Worm (Caenorhabditis elegans) whole organism, L4 larva: ENCODE measurements around the gene F19G12.1.

Experiments used
- D1046.2 ChIP-seq: fragments of 200-800 bp; sonication (Bioruptor generic); IDR thresholded peaks from 2 replicates; pipeline ENCODE4 v1.3.6; 2022; ENCODE audit warnings: missing genetic modification characterization, missing compliant biosample characterization
- F10B5.3 ChIP-seq: sonication (generic microtip); optimal IDR thresholded peaks from 2 replicates; lab custom pipeline; 2016; ENCODE audit warnings: mild to moderate bottlenecking, missing genetic modification characterization, missing compliant biosample characterization
- F26F4.8 ChIP-seq: fragments of 200-800 bp; sonication (Bioruptor generic); conservative IDR thresholded peaks from 2 replicates; pipeline ENCODE4 v1.3.6; 2022; ENCODE audit warnings: missing genetic modification characterization, missing compliant biosample characterization
- F49E8.2 ChIP-seq: sonication (generic microtip); optimal IDR thresholded peaks from 2 replicates; lab custom pipeline; 2016; ENCODE audit warnings: missing compliant biosample characterization, mild to moderate bottlenecking, missing genetic modification characterization, borderline replicate concordance
- T26A8.4 ChIP-seq: fragments of 200-800 bp; sonication (Bioruptor generic); IDR thresholded peaks from 2 replicates; pipeline ENCODE4 v1.3.6; 2022; ENCODE audit warnings: missing genetic modification characterization, missing compliant biosample characterization
- Y105C5A.15 ChIP-seq: fragments of 200-800 bp; sonication (Bioruptor generic); IDR thresholded peaks from 2 replicates; pipeline ENCODE4 v1.3.6; 2022; ENCODE audit warnings: missing genetic modification characterization, missing compliant biosample characterization
- Y5F2A.4 ChIP-seq: fragments of 200-800 bp; sonication (Bioruptor generic); optimal IDR thresholded peaks from 2 replicates; lab custom pipeline; 2018; ENCODE audit warnings: mild to moderate bottlenecking, missing genetic modification characterization, missing compliant biosample characterization
- ZK546.5 ChIP-seq, 2 experiments: sonication (generic microtip); optimal IDR thresholded peaks; 2 replicates each; lab custom pipeline; 2017; ENCODE audit warnings: missing biosample characterization in 2 of 2, missing genetic modification characterization in 2 of 2
- aly-2 ChIP-seq: sonication (generic microtip); optimal IDR thresholded peaks from 2 replicates; lab custom pipeline; 2018; ENCODE audit warnings: missing biosample characterization, missing genetic modification characterization
- attf-4 ChIP-seq: sonication (generic microtip); optimal IDR thresholded peaks from 3 replicates; lab custom pipeline; 2017; ENCODE audit warnings: missing biosample characterization, missing genetic modification characterization
- ceh-20 ChIP-seq: fragments of 200-800 bp; sonication (Bioruptor generic); IDR thresholded peaks from 2 replicates; pipeline ENCODE4 v1.3.6; 2022; ENCODE audit warnings: missing genetic modification reagents, missing genetic modification characterization, missing compliant biosample characterization
- ceh-32 ChIP-seq: sonication (generic microtip); optimal IDR thresholded peaks from 2 replicates; lab custom pipeline; 2016; ENCODE audit warnings: mild to moderate bottlenecking, missing genetic modification characterization, missing compliant biosample characterization; ENCODE audit not compliant: poor library complexity
- daf-16 ChIP-seq, 3 experiments: sonication (generic microtip); optimal IDR thresholded peaks; 2 replicates each; lab custom pipeline; 2016 to 2017; ENCODE audit warnings: missing genetic modification characterization in 3 of 3, missing genetic modification reagents in 3 of 3, mild to moderate bottlenecking in 2 of 3, missing compliant biosample characterization in 2 of 3, missing biosample characterization in 1 of 3, moderate library complexity in 1 of 3
- daf-19 ChIP-seq: fragments of 200-800 bp; sonication (Bioruptor generic); conservative IDR thresholded peaks from 2 replicates; pipeline ENCODE4 v1.3.6; 2022; ENCODE audit warnings: missing genetic modification characterization, missing compliant biosample characterization
- dmd-6 ChIP-seq: fragments of 200-800 bp; sonication (Bioruptor generic); IDR thresholded peaks from 2 replicates; pipeline ENCODE4 v1.3.6; 2022; ENCODE audit warnings: missing genetic modification reagents, missing genetic modification characterization, missing compliant biosample characterization
- dmd-8 ChIP-seq: fragments of 200-800 bp; sonication (Bioruptor generic); IDR thresholded peaks from 2 replicates; pipeline ENCODE4 v1.3.6; 2022; ENCODE audit warnings: missing genetic modification characterization, missing compliant biosample characterization
- dpl-1 ChIP-seq: fragments of 150-350 bp; optimal IDR thresholded peaks from 2 replicates; lab custom pipeline; 2014; ENCODE audit warnings: missing biosample characterization, missing genetic modification reagents, missing genetic modification characterization
- dve-1 ChIP-seq: sonication (generic microtip); optimal IDR thresholded peaks from 2 replicates; lab custom pipeline; 2017; ENCODE audit warnings: antibody characterized with exemption, mild to moderate bottlenecking, missing genetic modification characterization, missing compliant biosample characterization; ENCODE audit not compliant: insufficient read depth
- egl-43 ChIP-seq: fragments of 200-800 bp; sonication (Bioruptor generic); IDR thresholded peaks from 2 replicates; pipeline ENCODE4 v1.3.6; 2022; ENCODE audit warnings: missing genetic modification reagents, missing genetic modification characterization, missing compliant biosample characterization
- gei-8 ChIP-seq: fragments of 200-800 bp; sonication (Bioruptor generic); optimal IDR thresholded peaks from 2 replicates; lab custom pipeline; 2018; ENCODE audit warnings: mild to moderate bottlenecking, missing genetic modification characterization, missing compliant biosample characterization
- hmg-1.1 ChIP-seq: fragments of 200-800 bp; sonication (Bioruptor generic); IDR thresholded peaks from 2 replicates; pipeline ENCODE4 v1.3.6; 2022; ENCODE audit warnings: missing genetic modification reagents, missing genetic modification characterization, missing compliant biosample characterization
- lin-1 ChIP-seq: fragments of 200-800 bp; sonication (Bioruptor generic); IDR thresholded peaks from 2 replicates; pipeline ENCODE4 v1.3.6; 2022; ENCODE audit warnings: missing genetic modification reagents, missing genetic modification characterization, missing compliant biosample characterization
- lin-13 ChIP-seq: fragments of 150-350 bp; optimal IDR thresholded peaks from 2 replicates; lab custom pipeline; 2014; ENCODE audit warnings: missing biosample characterization, missing genetic modification reagents, missing genetic modification characterization
- lin-15B ChIP-seq: fragments of 150-350 bp; sonication (generic microtip); optimal IDR thresholded peaks from 3 replicates; lab custom pipeline; 2014; ENCODE audit warnings: missing biosample characterization, missing genetic modification characterization
- lsy-2 ChIP-seq, 2 experiments: fragments of 150-350 bp in 1 of 2; sonication (generic microtip) in 1 of 2; optimal IDR thresholded peaks; 2 replicates each; lab custom pipeline; 2014 to 2017; ENCODE audit warnings: missing biosample characterization in 2 of 2, missing genetic modification characterization in 2 of 2
- mdl-1 ChIP-seq, 2 experiments: fragments of 150-350 bp in 1 of 2; sonication (generic microtip) in 1 of 2; optimal IDR thresholded peaks; 2 replicates each; lab custom pipeline; 2014 to 2017; ENCODE audit warnings: missing biosample characterization in 2 of 2, missing genetic modification characterization in 2 of 2
- mep-1 ChIP-seq: fragments of 150-350 bp; sonication (generic microtip); optimal IDR thresholded peaks from 3 replicates; lab custom pipeline; 2014; ENCODE audit warnings: missing biosample characterization, missing genetic modification characterization
- mxl-2 ChIP-seq: fragments of 200-800 bp; sonication (Bioruptor generic); conservative IDR thresholded peaks from 2 replicates; pipeline ENCODE4 v1.3.6; 2022; ENCODE audit warnings: missing genetic modification reagents, missing genetic modification characterization, missing compliant biosample characterization
- nhr-11 ChIP-seq: fragments of 150-350 bp; optimal IDR thresholded peaks from 2 replicates; lab custom pipeline; 2014; ENCODE audit warnings: missing biosample characterization, missing genetic modification characterization
- nhr-237 ChIP-seq: sonication (generic microtip); optimal IDR thresholded peaks from 2 replicates; lab custom pipeline; 2017; ENCODE audit warnings: missing biosample characterization, missing genetic modification characterization
- nhr-41 ChIP-seq: fragments of 200-800 bp; sonication (Bioruptor generic); IDR thresholded peaks from 2 replicates; pipeline ENCODE4 v1.3.6; 2022; ENCODE audit warnings: missing genetic modification reagents, missing genetic modification characterization, missing compliant biosample characterization
- nhr-6 ChIP-seq: fragments of 150-350 bp; optimal IDR thresholded peaks from 2 replicates; lab custom pipeline; 2014; ENCODE audit warnings: missing biosample characterization, missing genetic modification characterization
- nhr-76 ChIP-seq: fragments of 150-350 bp; optimal IDR thresholded peaks from 2 replicates; lab custom pipeline; 2014; ENCODE audit warnings: missing biosample characterization, missing genetic modification characterization
- pha-4 ChIP-seq, 2 experiments: fragments of 150-350 bp in 1 of 2; fragments of 200-800 bp in 1 of 2; sonication (Bioruptor generic) in 1 of 2; IDR thresholded peaks in 1 of 2; optimal IDR thresholded peaks in 1 of 2; 2 replicates each; pipeline versions ENCODE4 v1.3.6 to Lab custom; 2014 to 2022; ENCODE audit warnings: missing genetic modification characterization in 2 of 2, missing genetic modification reagents in 2 of 2, missing biosample characterization in 1 of 2, missing compliant biosample characterization in 1 of 2
- php-3 ChIP-seq: fragments of 200-800 bp; sonication (Bioruptor generic); IDR thresholded peaks from 2 replicates; pipeline ENCODE4 v1.3.6; 2022; ENCODE audit warnings: missing genetic modification reagents, missing genetic modification characterization, missing compliant biosample characterization
- saeg-2 ChIP-seq: fragments of 200-800 bp; sonication (Bioruptor generic); IDR thresholded peaks from 2 replicates; pipeline ENCODE4 v1.3.6; 2022; ENCODE audit warnings: missing genetic modification reagents, missing genetic modification characterization, missing compliant biosample characterization
- sdz-12 ChIP-seq: fragments of 200-800 bp; sonication (Bioruptor generic); optimal IDR thresholded peaks from 2 replicates; lab custom pipeline; 2018; ENCODE audit warnings: mild to moderate bottlenecking, missing genetic modification characterization, missing compliant biosample characterization
- set-16 ChIP-seq: fragments of 200-800 bp; sonication (Bioruptor generic); IDR thresholded peaks from 2 replicates; pipeline ENCODE4 v1.3.6; 2022; ENCODE audit warnings: missing genetic modification reagents, missing genetic modification characterization, missing compliant biosample characterization
- skn-1 ChIP-seq: fragments of 150-350 bp; optimal IDR thresholded peaks from 2 replicates; lab custom pipeline; 2014; ENCODE audit warnings: missing biosample characterization, missing genetic modification characterization
- snpc-1.2 ChIP-seq: fragments of 200-800 bp; sonication (Bioruptor generic); IDR thresholded peaks from 2 replicates; pipeline ENCODE4 v1.3.6; 2022; ENCODE audit warnings: missing genetic modification reagents, missing genetic modification characterization, missing compliant biosample characterization
- snpc-4 ChIP-seq: fragments of 150-350 bp; optimal IDR thresholded peaks from 2 replicates; lab custom pipeline; 2014; ENCODE audit warnings: missing biosample characterization, missing genetic modification characterization
- spr-1 ChIP-seq: sonication (generic microtip); optimal IDR thresholded peaks from 2 replicates; lab custom pipeline; 2016; ENCODE audit warnings: mild to moderate bottlenecking, missing genetic modification characterization, missing compliant biosample characterization
- tra-1 ChIP-seq: fragments of 200-800 bp; sonication (Bioruptor generic); IDR thresholded peaks from 2 replicates; pipeline ENCODE4 v1.3.6; 2022; ENCODE audit warnings: missing genetic modification reagents, missing genetic modification characterization, missing compliant biosample characterization
- unc-62 ChIP-seq, 3 experiments: fragments of 150-350 bp in 1 of 3; sonication (generic microtip); optimal IDR thresholded peaks in 2 of 3; peaks in 1 of 3; 1 replicate in 1 of 3; 2 replicates in 2 of 3; lab custom pipeline; 2014 to 2017; ENCODE audit warnings: missing biosample characterization in 3 of 3, missing genetic modification characterization in 3 of 3, missing genetic modification reagents in 3 of 3, missing genotype in 1 of 3
- zag-1 ChIP-seq: fragments of 150-350 bp; optimal IDR thresholded peaks from 2 replicates; lab custom pipeline; 2014; ENCODE audit warnings: missing biosample characterization, missing genetic modification characterization
- ztf-11 ChIP-seq: fragments of 150-350 bp; optimal IDR thresholded peaks from 2 replicates; lab custom pipeline; 2014; ENCODE audit warnings: missing biosample characterization, missing genetic modification characterization
- ztf-7 ChIP-seq: fragments of 150-350 bp; optimal IDR thresholded peaks from 2 replicates; lab custom pipeline; 2014; ENCODE audit warnings: missing biosample characterization, missing genetic modification characterization

The F19G12.1 gene

ce11 chrX:1451240-1451639 lies 20.4 kb downstream of the F19G12.1 start:
- TF ChIP-seq F10B5.3 = no peak
- no peak for TF ChIP-seq dmd-6 (GFP tag; lab: Robert Waterston, UW)
- peak; percentile 93 for TF ChIP-seq set-16 (GFP tag; lab: Robert Waterston, UW)
- TF ChIP-seq, all 104 proteins: peak for 1

DNA sequence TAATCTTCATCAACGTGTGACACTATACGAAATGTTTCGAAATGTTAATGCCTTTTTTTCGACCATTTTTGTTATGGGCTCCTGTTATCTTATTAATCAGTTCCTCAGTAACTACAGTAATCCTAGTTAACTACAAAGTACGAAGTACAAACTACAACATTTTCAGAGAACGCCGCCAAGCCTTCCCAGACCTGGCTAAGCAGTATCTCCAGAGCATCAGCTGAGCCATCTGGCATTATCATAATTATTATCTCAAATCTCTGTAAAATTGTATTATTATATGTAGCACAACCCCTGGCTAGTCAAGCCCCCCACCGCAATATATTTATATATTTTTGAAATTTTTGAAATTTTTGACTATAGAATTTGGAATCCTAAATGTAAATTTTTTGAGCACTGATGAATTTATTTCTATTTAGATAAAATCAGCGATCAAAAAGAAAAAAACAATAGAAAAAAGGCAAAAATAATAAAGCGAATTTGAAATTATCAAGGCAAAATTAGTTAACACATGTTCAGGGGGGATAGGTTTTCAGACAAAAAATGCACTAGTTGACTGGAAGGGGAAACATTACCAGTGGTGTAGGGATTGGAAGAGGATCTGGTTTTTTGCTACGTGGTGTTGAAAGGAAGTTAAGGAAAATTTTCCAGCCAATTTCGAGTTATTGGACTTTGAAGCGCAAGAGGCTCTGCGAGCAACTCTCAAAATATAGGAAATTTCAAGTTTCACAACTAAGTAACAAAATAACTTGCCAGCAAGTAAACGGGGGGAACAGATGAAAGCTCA lies 21.2 kb downstream of the F19G12.1 start:
- no peak for TF ChIP-seq nhr-76 (tag; lab: Kevin White, UChicago)
- no peak for TF ChIP-seq snpc-4 (tag; lab: Kevin White, UChicago)
- no peak for TF ChIP-seq ZK546.5 (tag; optimal IDR thresholded peaks at IDR 0.05; lab: Kevin White, UChicago)
- TF ChIP-seq F10B5.3 = no peak
- TF ChIP-seq dve-1 (tag; lab: Kevin White, UChicago) = no peak
- no peak for TF ChIP-seq aly-2 (tag; lab: Kevin White, UChicago)
- TF ChIP-seq mxl-2 (GFP tag; lab: Robert Waterston, UW) = no peak
- no peak for TF ChIP-seq Y5F2A.4 (GFP tag; lab: Kevin White, UChicago)
- TF ChIP-seq egl-43 (GFP tag; lab: Robert Waterston, UW) = peak; percentile 5; the same call in 1 of the 2 replicates
- no peak for TF ChIP-seq mdl-1 (tag; optimal IDR thresholded peaks at IDR 0.05; lab: Kevin White, UChicago)
- TF ChIP-seq snpc-1.2 = no peak
- no peak for TF ChIP-seq nhr-11 (tag; lab: Kevin White, UChicago)
- TF ChIP-seq lsy-2 (tag; optimal IDR thresholded peaks at IDR 0.05; lab: Kevin White, UChicago) = peak in 1 of 2 experiments; percentile 43
- TF ChIP-seq dmd-8 (GFP tag; lab: Robert Waterston, UW) = no peak
- no peak for TF ChIP-seq F49E8.2 (tag; lab: Kevin White, UChicago)
- peak; percentile 36 for TF ChIP-seq mep-1 (tag; lab: Kevin White, UChicago)
- TF ChIP-seq daf-16 (GFP tag; optimal IDR thresholded peaks at IDR 0.05; lab: Kevin White, UChicago) = no peak
- TF ChIP-seq daf-16 (tag; optimal IDR thresholded peaks at IDR 0.05; lab: Kevin White, UChicago) = no peak
- TF ChIP-seq sdz-12 = peak; percentile 22
- TF ChIP-seq lin-1 (GFP tag; lab: Robert Waterston, UW) = no peak
- TF ChIP-seq ceh-20 (GFP tag; lab: Robert Waterston, UW) = no peak
- no peak for TF ChIP-seq zag-1
- no peak for TF ChIP-seq gei-8 (GFP tag; lab: Kevin White, UChicago)
- TF ChIP-seq nhr-237 = no peak
- no peak for TF ChIP-seq nhr-41 (GFP tag; lab: Robert Waterston, UW)
- TF ChIP-seq pha-4 (GFP tag; IDR thresholded peaks at IDR 0.05; lab: Robert Waterston, UW) = peak; percentile 7; the same call in 1 of the 2 replicates
- no peak for TF ChIP-seq pha-4 (tag; optimal IDR thresholded peaks at IDR 0.05; lab: Kevin White, UChicago)
- TF ChIP-seq lin-13 = no peak
- no peak for TF ChIP-seq unc-62 (GFP tag; optimal IDR thresholded peaks at IDR 0.05 in 1 of 2; lab: Kevin White, UChicago)
- no peak for TF ChIP-seq unc-62 (tag; optimal IDR thresholded peaks at IDR 0.05; lab: Kevin White, UChicago)
- no peak for TF ChIP-seq php-3
- TF ChIP-seq D1046.2 (GFP tag; lab: Robert Waterston, UW) = 0 out of 2 replicates have a peak, but pooled peaks have one; percentile 35
- TF ChIP-seq saeg-2 (GFP tag; lab: Robert Waterston, UW) = no peak
- TF ChIP-seq skn-1 (tag; lab: Kevin White, UChicago) = no peak
- TF ChIP-seq T26A8.4 (GFP tag; lab: Robert Waterston, UW) = peak; percentile 22
- no peak for TF ChIP-seq lin-15B (tag; lab: Kevin White, UChicago)
- TF ChIP-seq ztf-7 (tag; lab: Kevin White, UChicago) = no peak
- TF ChIP-seq attf-4 (tag; lab: Kevin White, UChicago) = no peak
- TF ChIP-seq spr-1 = no peak
- TF ChIP-seq ceh-32 = no peak
- no peak for TF ChIP-seq dpl-1
- no peak for TF ChIP-seq tra-1 (GFP tag; lab: Robert Waterston, UW)
- TF ChIP-seq nhr-6 (tag; lab: Kevin White, UChicago) = no peak
- no peak for TF ChIP-seq F26F4.8 (GFP tag; lab: Robert Waterston, UW)
- no peak for TF ChIP-seq ztf-11
- TF ChIP-seq daf-19 (GFP tag; lab: Robert Waterston, UW) = 0 out of 2 replicates have a peak, but pooled peaks have one; percentile 73
- no peak for TF ChIP-seq hmg-1.1
- TF ChIP-seq Y105C5A.15 (GFP tag; lab: Robert Waterston, UW) = no peak
